Worm (Caenorhabditis elegans) whole organism, dauer: ENCODE measurements around the gene lys-4.

ENCODE experiments used
- unc-62 ChIP-seq: sonication (generic microtip); optimal IDR thresholded peaks from 2 replicates; lab custom pipeline; 2017; ENCODE audit warnings: missing biosample characterization, missing genetic modification reagents, missing genetic modification characterization

lys-4 gene

ce11 chrIV:11623060-11623459, at the start of gene lys-4:
Gene lys-4, minus strand, starts transcription at chrIV:11623174.
- TF ChIP-seq unc-62 = no peak

ce11 chrIV:11668001-11668400, 45.0 kb upstream of the lys-4 start, which contains the start of gene atg-4.2:
Gene atg-4.2, plus strand, starts transcription at chrIV:11668024.
- TF ChIP-seq unc-62 = no peak

- no peak for TF ChIP-seq unc-62
Observed at ce11 chrIV:11665010-11665409, 42.0 kb upstream of the lys-4 start, which contains the start of gene ZK809.9. Gene ZK809.9, plus strand, starts transcription at chrIV:11665310.

DNA sequence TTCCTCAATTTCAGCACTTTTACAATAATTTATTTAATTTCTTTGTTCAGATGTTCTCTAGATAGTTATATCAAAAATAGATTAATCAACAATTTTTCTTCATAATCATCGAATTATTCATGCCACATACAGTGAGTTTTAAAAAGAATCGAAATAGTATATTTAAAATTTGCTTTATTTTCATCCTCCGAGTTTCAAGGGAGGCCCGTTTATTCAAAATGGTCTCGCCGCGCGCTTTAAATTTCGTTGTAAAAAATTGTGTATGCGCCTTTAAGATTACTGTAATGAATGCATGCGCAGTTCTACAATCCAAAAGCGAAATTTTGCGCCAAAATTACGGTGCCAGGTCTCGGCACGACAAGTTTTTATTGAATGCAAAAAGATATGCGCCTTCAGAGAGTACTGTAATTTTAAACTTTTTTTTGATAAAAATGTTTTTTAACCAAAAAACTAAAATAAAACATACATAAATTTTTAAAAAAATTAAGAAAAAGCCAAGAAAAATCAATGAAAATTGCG, 36.9 kb upstream of the lys-4 start, which contains the start of gene ZK792.1:
TSS of gene ZK792.1 (plus strand) at position 51 of the 519 bp plus-strand sequence.
- TF ChIP-seq unc-62 = no peak

- no peak for TF ChIP-seq unc-62
Observed at ce11 chrIV:11656144-11656780, 33.3 kb upstream of the lys-4 start, which contains the start of gene ZK809.5. Gene ZK809.5, plus strand, starts transcription at chrIV:11656730.

DNA sequence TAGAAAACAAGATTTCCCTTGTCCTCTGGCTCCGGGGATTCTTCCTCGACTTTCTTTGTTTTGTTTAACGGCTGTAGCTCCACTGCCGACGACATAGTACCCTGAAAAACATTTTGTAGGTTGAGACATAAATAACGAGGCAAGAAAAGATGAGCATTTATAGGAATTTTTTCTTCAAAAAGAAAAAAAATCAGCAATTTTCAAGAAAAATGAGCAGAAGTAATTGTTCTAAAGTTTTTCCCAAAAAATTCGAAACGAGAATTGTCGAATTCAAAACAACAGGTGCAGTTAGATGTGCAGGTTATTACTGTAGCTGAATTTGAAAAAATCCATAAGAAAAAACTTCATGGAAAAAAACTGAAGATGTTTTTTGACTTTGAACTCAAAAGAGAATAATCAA, 32.4 kb upstream of the lys-4 start, which contains the start of gene ent-1:
TSS of gene ent-1 (minus strand) at position 101 of the 400 bp plus-strand sequence.
- no peak for TF ChIP-seq unc-62

DNA sequence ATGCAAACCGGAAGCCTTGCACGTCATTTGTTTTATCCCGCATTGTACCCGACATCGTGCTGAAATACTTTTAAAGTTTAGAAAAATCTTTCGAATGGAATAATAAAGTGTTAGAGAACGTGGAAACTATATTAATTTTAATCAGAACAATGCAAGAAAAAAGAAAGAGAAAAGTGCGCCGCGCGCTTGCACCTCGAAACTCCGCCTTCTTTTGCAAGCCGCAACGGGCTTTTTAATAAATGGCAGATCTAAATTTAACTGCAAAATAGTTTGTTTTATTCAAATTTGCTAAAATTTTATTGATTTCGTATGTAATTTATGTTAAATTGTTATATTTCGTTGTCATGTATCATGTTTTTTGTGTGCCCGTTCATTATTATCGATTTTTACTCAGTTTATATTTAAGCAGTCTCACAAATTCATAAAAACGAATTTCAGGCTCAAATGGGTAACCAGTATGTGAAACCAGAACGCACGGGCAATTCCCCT, 29.0 kb upstream of the lys-4 start, which contains the start of the genes acl-3 and ndub-6:
TSS of gene acl-3 (minus strand) at position 59 of the 489 bp plus-strand sequence.
TSS of gene ndub-6 (plus strand) at position 439 of the 489 bp plus-strand sequence.
- no peak for TF ChIP-seq unc-62

DNA sequence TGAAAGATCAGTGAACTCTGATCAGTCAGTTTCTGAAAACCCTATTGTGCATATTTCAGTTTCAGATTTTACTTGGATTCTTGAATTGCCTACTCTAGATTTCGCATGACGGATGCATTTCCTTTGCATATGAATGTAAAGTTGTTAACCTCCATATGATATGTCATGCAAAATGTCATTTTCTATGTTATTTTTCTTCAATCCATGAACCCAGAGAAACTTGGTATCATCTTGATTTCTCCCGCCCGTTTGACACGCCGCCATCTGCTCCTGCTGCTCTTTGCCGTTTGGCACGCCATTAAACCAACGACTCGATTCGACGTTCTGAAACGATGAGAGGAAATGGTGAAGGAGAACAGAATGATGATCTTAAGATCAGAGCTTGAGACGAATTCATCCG, 27.4 kb upstream of the lys-4 start:
- no peak for TF ChIP-seq unc-62

ce11 chrIV:11649031-11649430, 26.1 kb upstream of the lys-4 start, which contains the start of gene ZK809.8:
Gene ZK809.8, minus strand, starts transcription at chrIV:11649064.
- TF ChIP-seq unc-62 = no peak

- no peak for TF ChIP-seq unc-62
Observed at ce11 chrIV:11646908-11647307, 23.9 kb upstream of the lys-4 start.

DNA sequence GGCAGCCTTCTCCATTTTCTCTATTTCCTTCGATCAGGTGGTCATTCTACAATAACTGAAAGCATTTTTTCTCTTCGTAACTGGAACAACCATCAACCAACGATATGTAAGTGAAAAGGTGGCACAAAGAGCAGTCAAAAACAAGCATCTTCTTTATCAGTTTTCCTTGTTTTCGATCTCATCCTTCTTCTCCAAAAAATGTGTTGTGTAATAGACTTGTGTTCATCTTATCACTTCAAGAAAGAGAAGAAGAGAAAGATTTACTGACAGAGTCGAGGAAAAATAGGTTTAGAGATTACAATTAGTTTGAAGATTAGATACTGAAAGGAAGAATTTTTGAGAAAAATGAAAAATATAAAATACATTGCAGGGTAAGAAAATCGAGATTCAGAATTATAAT, 22.4 kb upstream of the lys-4 start:
- TF ChIP-seq unc-62 = no peak

- no peak for TF ChIP-seq unc-62
Observed at ce11 chrIV:11644705-11645104, 21.7 kb upstream of the lys-4 start.

DNA sequence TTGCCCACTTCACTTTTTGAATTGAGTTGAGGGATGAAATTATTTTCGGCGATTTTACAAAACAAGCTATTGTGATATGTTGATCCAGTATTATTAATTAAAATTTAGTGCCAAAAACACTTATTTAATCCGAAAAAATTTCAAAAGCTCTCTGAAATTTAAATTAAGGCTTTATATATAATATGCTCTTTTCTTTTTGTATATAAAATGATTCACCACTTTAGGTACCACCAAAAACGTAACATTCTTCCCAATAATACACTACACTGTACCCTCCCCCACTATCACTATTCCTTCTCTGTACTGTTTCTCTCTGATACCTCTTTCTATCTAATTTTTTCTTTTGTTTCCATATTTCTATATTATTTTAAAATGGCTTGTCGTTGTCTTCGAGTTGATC, 20.9 kb upstream of the lys-4 start, which contains the start of gene prx-2:
TSS of gene prx-2 (plus strand) at position 301 of the 400 bp plus-strand sequence.
- TF ChIP-seq unc-62 = no peak

DNA sequence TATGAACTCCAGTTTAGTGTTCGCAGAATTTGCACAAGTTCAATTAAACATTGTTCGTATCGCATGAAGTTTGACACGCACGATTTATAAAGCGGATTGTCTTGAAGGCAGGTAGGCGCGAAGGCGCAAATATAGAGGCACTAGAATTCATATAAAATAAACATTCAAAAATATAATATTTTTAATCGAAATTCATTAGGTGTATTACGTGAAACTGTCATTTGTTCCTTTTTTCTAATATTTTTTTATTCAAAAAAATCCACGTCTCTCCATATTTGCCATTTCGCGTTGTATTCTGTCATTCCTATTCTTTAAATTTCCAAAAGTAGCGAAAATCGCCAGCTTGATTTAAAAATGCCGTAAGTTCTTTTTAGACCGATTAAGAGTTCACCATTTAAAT, 18.8 kb upstream of the lys-4 start, which contains the start of gene ZK809.1:
TSS of gene ZK809.1 (plus strand) at position 301 of the 400 bp plus-strand sequence.
- TF ChIP-seq unc-62 = no peak

- no peak for TF ChIP-seq unc-62
Observed at ce11 chrIV:11640915-11641314, 17.9 kb upstream of the lys-4 start, which contains the start of gene ttr-50. Gene ttr-50, minus strand, starts transcription at chrIV:11641015.

DNA sequence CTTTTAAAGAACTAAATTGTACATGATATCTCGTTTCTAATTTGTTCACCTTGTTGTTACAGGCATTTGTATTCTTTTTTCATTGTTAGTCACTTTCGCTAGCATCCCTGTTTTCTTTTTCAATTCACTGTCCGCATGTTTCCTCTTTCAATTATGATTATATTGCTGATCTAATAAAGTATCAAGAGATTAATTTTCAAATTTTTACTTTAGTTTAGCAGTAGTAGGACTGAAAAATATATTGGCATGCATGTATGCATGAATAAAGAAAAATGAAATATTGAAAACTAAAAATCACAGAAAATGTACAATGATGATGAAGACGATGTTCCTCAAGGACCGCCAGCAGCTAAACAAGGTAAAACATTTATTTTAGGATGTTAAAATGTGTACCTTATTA, 15.0 kb upstream of the lys-4 start, which contains the start of gene rbm-17:
TSS of gene rbm-17 (plus strand) at position 301 of the 400 bp plus-strand sequence.
- TF ChIP-seq unc-62 = no peak

- TF ChIP-seq unc-62 = no peak
Observed at ce11 chrIV:11636409-11636723, 13.4 kb upstream of the lys-4 start, which contains the start of gene F58B3.6. Gene F58B3.6, plus strand, starts transcription at chrIV:11636648.
